Worm (Caenorhabditis elegans) whole organism, L1 larva: ENCODE measurements around the gene sqt-1.

Experiments
- C16A3.4 ChIP-seq: fragments of 150-350 bp; optimal IDR thresholded peaks from 2 replicates; lab custom pipeline; 2014; ENCODE audit warnings: missing biosample characterization, missing genetic modification characterization
- C34B4.2 ChIP-seq: sonication (generic microtip); optimal IDR thresholded peaks from 2 replicates; lab custom pipeline; 2017; ENCODE audit warnings: mild to moderate bottlenecking, missing genetic modification characterization, missing compliant biosample characterization
- aha-1 ChIP-seq: fragments of 150-350 bp; optimal IDR thresholded peaks from 2 replicates; lab custom pipeline; 2014; ENCODE audit warnings: missing biosample characterization, missing genetic modification characterization
- alr-1 ChIP-seq: fragments of 200-800 bp; sonication (Bioruptor generic); optimal IDR thresholded peaks from 2 replicates; lab custom pipeline; 2018; ENCODE audit warnings: borderline replicate concordance, mild to moderate bottlenecking, missing genetic modification characterization, missing compliant biosample characterization
- aly-2 ChIP-seq: fragments of 150-350 bp; optimal IDR thresholded peaks from 2 replicates; lab custom pipeline; 2014; ENCODE audit warnings: missing biosample characterization, missing genetic modification characterization
- blmp-1 ChIP-seq: fragments of 150-350 bp; optimal IDR thresholded peaks from 2 replicates; lab custom pipeline; 2014; ENCODE audit warnings: missing biosample characterization, missing genetic modification characterization
- ceh-82 ChIP-seq, 3 experiments: fragments of 150-350 bp in 1 of 3; sonication (generic microtip) in 2 of 3; optimal IDR thresholded peaks; 2 replicates each; lab custom pipeline; 2014 to 2017; ENCODE audit warnings: missing biosample characterization in 3 of 3, missing genetic modification characterization in 3 of 3
- dsc-1 ChIP-seq: sonication (generic microtip); optimal IDR thresholded peaks from 2 replicates; lab custom pipeline; 2016; ENCODE audit warnings: mild to moderate bottlenecking, missing genetic modification characterization, missing compliant biosample characterization
- egl-13 ChIP-seq: sonication (generic microtip); optimal IDR thresholded peaks from 2 replicates; lab custom pipeline; 2016; ENCODE audit warnings: missing genotype, missing genetic modification reagents, missing genetic modification characterization, missing compliant biosample characterization
- egl-27 ChIP-seq, 2 experiments: fragments of 150-350 bp in 1 of 2; sonication (generic microtip); optimal IDR thresholded peaks; 3 replicates each; lab custom pipeline; 2017 to 2018; ENCODE audit warnings: missing biosample characterization in 2 of 2, missing genetic modification characterization in 2 of 2, missing genetic modification reagents in 2 of 2
- ets-5 ChIP-seq: fragments of 200-800 bp; sonication (Bioruptor generic); IDR thresholded peaks from 2 replicates; pipeline ENCODE4 v1.3.6; 2022; ENCODE audit warnings: missing genetic modification characterization, missing compliant biosample characterization
- fkh-8 ChIP-seq: sonication (generic microtip); optimal IDR thresholded peaks from 2 replicates; lab custom pipeline; 2016; ENCODE audit warnings: mild to moderate bottlenecking, missing genetic modification characterization, missing compliant biosample characterization
- fos-1 ChIP-seq: fragments of 150-350 bp; optimal IDR thresholded peaks from 2 replicates; lab custom pipeline; 2014; ENCODE audit warnings: missing biosample characterization, missing genetic modification characterization
- hpl-2 ChIP-seq: fragments of 150-350 bp; optimal IDR thresholded peaks from 2 replicates; lab custom pipeline; 2014; ENCODE audit warnings: missing biosample characterization, missing genetic modification reagents, missing genetic modification characterization
- lin-14 ChIP-seq: fragments of 200-800 bp; sonication (Bioruptor generic); optimal IDR thresholded peaks from 2 replicates; lab custom pipeline; 2018; ENCODE audit warnings: mild to moderate bottlenecking, missing genetic modification characterization, moderate library complexity, missing compliant biosample characterization
- lin-15B ChIP-seq: fragments of 150-350 bp; sonication (generic microtip); optimal IDR thresholded peaks from 3 replicates; lab custom pipeline; 2014; ENCODE audit warnings: missing biosample characterization, missing genetic modification characterization
- lin-35 ChIP-seq, 2 experiments: fragments of 150-350 bp; optimal IDR thresholded peaks; 2 replicates each; lab custom pipeline; 2014; ENCODE audit warnings: missing biosample characterization in 2 of 2, missing genetic modification characterization in 2 of 2, missing genetic modification reagents in 2 of 2
- mab-9 ChIP-seq: fragments of 200-800 bp; sonication (Bioruptor generic); IDR thresholded peaks from 2 replicates; pipeline ENCODE4 v1.3.6; 2022; ENCODE audit warnings: missing genetic modification reagents, missing genetic modification characterization, missing compliant biosample characterization
- mef-2 ChIP-seq: fragments of 150-350 bp; optimal IDR thresholded peaks from 2 replicates; lab custom pipeline; 2014; ENCODE audit warnings: missing biosample characterization, missing genetic modification characterization
- nhr-11 ChIP-seq: fragments of 150-350 bp; optimal IDR thresholded peaks from 2 replicates; lab custom pipeline; 2014; ENCODE audit warnings: missing biosample characterization, missing genetic modification characterization
- nhr-47 ChIP-seq: sonication (generic microtip); optimal IDR thresholded peaks from 2 replicates; lab custom pipeline; 2016; ENCODE audit warnings: mild to moderate bottlenecking, missing genetic modification characterization, moderate library complexity, missing compliant biosample characterization
- nhr-71 ChIP-seq: sonication (generic microtip); optimal IDR thresholded peaks from 2 replicates; lab custom pipeline; 2016; ENCODE audit warnings: mild to moderate bottlenecking, missing genetic modification characterization, moderate library complexity, missing compliant biosample characterization
- nhr-77 ChIP-seq: fragments of 150-350 bp; optimal IDR thresholded peaks from 2 replicates; lab custom pipeline; 2014; ENCODE audit warnings: missing biosample characterization, missing genetic modification characterization
- nhr-84 ChIP-seq: sonication (generic microtip); optimal IDR thresholded peaks from 2 replicates; lab custom pipeline; 2017; ENCODE audit warnings: missing biosample characterization, missing genetic modification characterization
- nhr-85 ChIP-seq: sonication (generic microtip); peaks from one replicate; lab custom pipeline; 2016; ENCODE audit warnings: missing genetic modification characterization, inconsistent platforms, missing compliant biosample characterization
- nhr-90 ChIP-seq: sonication (generic microtip); optimal IDR thresholded peaks from 2 replicates; lab custom pipeline; 2016; ENCODE audit warnings: mild to moderate bottlenecking, missing genetic modification characterization, missing compliant biosample characterization; ENCODE audit not compliant: poor library complexity
- pag-3 ChIP-seq: sonication (generic microtip); optimal IDR thresholded peaks from 2 replicates; lab custom pipeline; 2017; ENCODE audit warnings: missing genetic modification characterization, mild to moderate bottlenecking, missing compliant biosample characterization, antibody characterized with exemption, borderline replicate concordance; ENCODE audit not compliant: insufficient read depth
- pax-3 ChIP-seq: fragments of 200-800 bp; sonication (Bioruptor generic); optimal IDR thresholded peaks from 2 replicates; lab custom pipeline; 2018; ENCODE audit warnings: mild to moderate bottlenecking, missing genetic modification characterization, moderate library complexity, missing compliant biosample characterization
- rnt-1 ChIP-seq: sonication (generic microtip); optimal IDR thresholded peaks from 2 replicates; lab custom pipeline; 2016; ENCODE audit warnings: mild to moderate bottlenecking, missing genetic modification characterization, moderate library complexity, missing compliant biosample characterization
- snpc-4 ChIP-seq: fragments of 150-350 bp; optimal IDR thresholded peaks from 2 replicates; lab custom pipeline; 2014; ENCODE audit warnings: missing biosample characterization, missing genetic modification characterization
- snu-23 ChIP-seq: sonication (generic microtip); optimal IDR thresholded peaks from 2 replicates; lab custom pipeline; 2016; ENCODE audit warnings: missing genetic modification characterization, missing compliant biosample characterization
- tbx-2 ChIP-seq: sonication (generic microtip); optimal IDR thresholded peaks from 2 replicates; lab custom pipeline; 2016; ENCODE audit warnings: missing genetic modification characterization, missing compliant biosample characterization
- unc-130 ChIP-seq: fragments of 150-350 bp; optimal IDR thresholded peaks from 2 replicates; lab custom pipeline; 2017; ENCODE audit warnings: missing biosample characterization, missing genetic modification characterization, inconsistent platforms
- unc-98 ChIP-seq: fragments of 200-800 bp; sonication (Bioruptor generic); IDR thresholded peaks from 2 replicates; pipeline ENCODE4 v1.3.6; 2022; ENCODE audit warnings: missing genetic modification characterization, missing compliant biosample characterization
- zag-1 ChIP-seq: fragments of 150-350 bp; optimal IDR thresholded peaks from 2 replicates; lab custom pipeline; 2014; ENCODE audit warnings: missing biosample characterization, missing genetic modification characterization
- zip-4 ChIP-seq: fragments of 200-800 bp; sonication (Bioruptor generic); optimal IDR thresholded peaks from 2 replicates; lab custom pipeline; 2018; ENCODE audit warnings: mild to moderate bottlenecking, missing genetic modification characterization, moderate library complexity, missing compliant biosample characterization
- ztf-11 ChIP-seq, 2 experiments: sonication (generic microtip); optimal IDR thresholded peaks; 2 replicates each; lab custom pipeline; 2016 to 2017; ENCODE audit warnings: missing genetic modification characterization in 2 of 2, missing biosample characterization in 1 of 2, missing compliant biosample characterization in 1 of 2
- ztf-4 ChIP-seq: fragments of 150-350 bp; optimal IDR thresholded peaks from 2 replicates; lab custom pipeline; 2014; ENCODE audit warnings: missing biosample characterization, missing genetic modification characterization

Gene sqt-1

DNA sequence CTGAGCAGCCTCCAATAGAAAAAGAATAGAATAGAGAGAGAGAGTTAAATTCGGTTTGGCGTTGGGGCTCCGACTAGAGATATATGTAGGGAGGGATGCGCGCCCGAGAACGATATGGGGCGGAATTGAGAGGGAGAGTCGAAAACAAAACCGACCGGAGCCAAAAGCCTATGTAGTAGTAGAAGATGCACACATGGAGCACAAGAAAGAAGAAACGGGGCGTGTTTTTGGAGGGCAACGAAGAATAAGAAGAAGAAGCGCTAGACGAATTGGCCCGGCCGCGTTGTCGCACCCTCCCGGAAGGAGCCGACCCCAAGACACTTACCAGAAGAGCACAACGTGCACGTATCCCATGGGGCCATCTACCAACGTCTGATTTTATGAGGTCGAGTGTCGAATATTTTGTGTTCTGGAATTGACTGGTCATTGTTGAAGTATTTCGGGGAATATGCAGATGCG lies 8.6 kb downstream of the sqt-1 start, which contains the start of gene tag-180:
Gene tag-180, minus strand, starts transcription at position 409 of the 459 bp plus-strand sequence.
- TF ChIP-seq lin-14 (peak; percentile 63), ceh-82 (tag; optimal IDR thresholded peaks at IDR 0.05; lab: Kevin White, UChicago) (peak in 1 of 3 experiments; percentile 1), fkh-8 (no peak), ets-5 (GFP tag; lab: Robert Waterston, UW) (no peak)

- TF ChIP-seq ztf-4 (tag; lab: Kevin White, UChicago) (no peak), nhr-11 (tag; lab: Kevin White, UChicago) (no peak), ztf-11 (tag; optimal IDR thresholded peaks at IDR 0.05; lab: Kevin White, UChicago) (no peak), nhr-47 (tag; lab: Kevin White, UChicago) (no peak), unc-130 (tag; lab: Kevin White, UChicago) (no peak), tbx-2 (tag; lab: Kevin White, UChicago) (no peak), nhr-90 (tag; lab: Kevin White, UChicago) (no peak), egl-27 (tag; optimal IDR thresholded peaks at IDR 0.05; lab: Kevin White, UChicago) (no peak), rnt-1 (tag; lab: Kevin White, UChicago) (no peak), unc-98 (no peak), hpl-2 (no peak), nhr-84 (tag; lab: Kevin White, UChicago) (no peak)
- TF ChIP-seq, all 84 proteins: peak for 0
Observed at ce11 chrII:11319591-11319990, 18.0 kb downstream of the sqt-1 start, which contains the start of gene nlp-51. Gene nlp-51 (minus strand): TSS chrII:11319691.

- TF ChIP-seq mef-2 (tag; lab: Kevin White, UChicago) (no peak), nhr-90 (tag; lab: Kevin White, UChicago) (no peak), C34B4.2 (no peak), lin-14 (peak; percentile 63), egl-13 (tag; lab: Kevin White, UChicago) (peak; percentile 29), tbx-2 (tag; lab: Kevin White, UChicago) (no peak), lin-35 (GFP tag; optimal IDR thresholded peaks at IDR 0.05; lab: Kevin White, UChicago) (no peak), zip-4 (GFP tag; lab: Kevin White, UChicago) (no peak), zag-1 (no peak), mab-9 (no peak), lin-15B (tag; lab: Kevin White, UChicago) (no peak)
Observed at ce11 chrII:11316663-11317062, 21.0 kb downstream of the sqt-1 start.

DNA sequence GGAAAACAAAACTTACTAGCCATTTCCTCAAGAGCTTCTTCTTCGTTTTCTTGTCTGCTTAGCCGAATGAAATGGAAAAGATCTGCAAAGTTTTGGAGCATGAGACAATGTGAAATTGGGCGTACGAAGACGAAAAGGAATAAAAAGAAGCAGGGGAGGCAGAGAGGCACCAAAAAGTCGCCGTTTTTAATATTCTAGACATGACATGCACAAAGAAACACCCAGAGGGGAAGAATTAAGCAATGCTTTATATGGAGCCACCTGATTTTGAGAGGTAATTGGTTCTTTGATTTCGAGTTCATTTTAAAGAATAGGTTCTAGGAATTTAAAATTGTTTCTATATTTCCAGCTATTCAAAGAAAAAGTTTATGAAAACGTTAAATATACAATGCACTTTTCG lies 23.5 kb downstream of the sqt-1 start, which contains the start of gene T24F1.4:
Gene T24F1.4, minus strand, starts transcription at position 101 of the 400 bp plus-strand sequence.
- TF ChIP-seq fkh-8 = peak; percentile 44
- no peak for TF ChIP-seq aly-2 (tag; lab: Kevin White, UChicago)
- TF ChIP-seq egl-27 (tag; optimal IDR thresholded peaks at IDR 0.05; lab: Kevin White, UChicago) = no peak
- no peak for TF ChIP-seq pag-3
- TF ChIP-seq nhr-71 = peak; percentile 40
- peak; percentile 21 for TF ChIP-seq lin-14

DNA sequence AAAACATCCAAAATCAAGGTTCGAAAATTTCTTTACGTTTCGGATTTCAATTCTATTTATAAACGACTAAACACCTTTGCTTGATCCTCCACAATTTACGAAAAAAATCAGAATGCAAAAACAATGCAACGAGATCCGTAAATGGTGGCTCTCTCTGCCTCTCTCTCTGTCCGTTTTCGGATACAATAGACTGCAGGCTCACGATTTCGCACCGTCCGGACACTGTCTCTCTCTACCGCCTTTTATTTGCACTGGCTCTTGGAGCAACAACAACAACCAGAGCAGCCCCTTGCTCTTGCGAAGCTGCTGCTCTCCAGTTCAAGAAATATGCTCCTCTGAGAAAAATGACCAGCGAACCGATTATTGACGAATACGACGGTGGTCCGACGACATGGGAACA lies 25.4 kb downstream of the sqt-1 start, which contains the start of gene T24F1.7:
Gene T24F1.7, plus strand, starts transcription at position 301 of the 400 bp plus-strand sequence.
- TF ChIP-seq snpc-4 (tag; lab: Kevin White, UChicago) (no peak), snu-23 (GFP tag; lab: Kevin White, UChicago) (no peak), unc-130 (tag; lab: Kevin White, UChicago) (no peak), aha-1 (tag; lab: Kevin White, UChicago) (no peak)

- TF ChIP-seq C34B4.2 (no peak), fos-1 (tag; lab: Kevin White, UChicago) (no peak), dsc-1 (tag; lab: Kevin White, UChicago) (peak; percentile 44), mef-2 (tag; lab: Kevin White, UChicago) (no peak), blmp-1 (tag; lab: Kevin White, UChicago) (peak; percentile 70), lin-14 (peak; percentile 34), rnt-1 (tag; lab: Kevin White, UChicago) (no peak), nhr-11 (tag; lab: Kevin White, UChicago) (no peak), nhr-85 (peak; percentile 61), aly-2 (tag; lab: Kevin White, UChicago) (no peak), C16A3.4 (tag; lab: Kevin White, UChicago) (no peak), ztf-4 (tag; lab: Kevin White, UChicago) (no peak), pax-3 (tag; lab: Kevin White, UChicago) (no peak), alr-1 (tag; lab: Kevin White, UChicago) (no peak), zip-4 (GFP tag; lab: Kevin White, UChicago) (no peak), snu-23 (GFP tag; lab: Kevin White, UChicago) (no peak), nhr-77 (tag; lab: Kevin White, UChicago) (no peak)
Observed at ce11 chrII:11307953-11308352, 29.7 kb downstream of the sqt-1 start.
